Fruit fly (Drosophila melanogaster): Measurements from ENCODE around the gene CG6923.

CG6923 gene

DNA sequence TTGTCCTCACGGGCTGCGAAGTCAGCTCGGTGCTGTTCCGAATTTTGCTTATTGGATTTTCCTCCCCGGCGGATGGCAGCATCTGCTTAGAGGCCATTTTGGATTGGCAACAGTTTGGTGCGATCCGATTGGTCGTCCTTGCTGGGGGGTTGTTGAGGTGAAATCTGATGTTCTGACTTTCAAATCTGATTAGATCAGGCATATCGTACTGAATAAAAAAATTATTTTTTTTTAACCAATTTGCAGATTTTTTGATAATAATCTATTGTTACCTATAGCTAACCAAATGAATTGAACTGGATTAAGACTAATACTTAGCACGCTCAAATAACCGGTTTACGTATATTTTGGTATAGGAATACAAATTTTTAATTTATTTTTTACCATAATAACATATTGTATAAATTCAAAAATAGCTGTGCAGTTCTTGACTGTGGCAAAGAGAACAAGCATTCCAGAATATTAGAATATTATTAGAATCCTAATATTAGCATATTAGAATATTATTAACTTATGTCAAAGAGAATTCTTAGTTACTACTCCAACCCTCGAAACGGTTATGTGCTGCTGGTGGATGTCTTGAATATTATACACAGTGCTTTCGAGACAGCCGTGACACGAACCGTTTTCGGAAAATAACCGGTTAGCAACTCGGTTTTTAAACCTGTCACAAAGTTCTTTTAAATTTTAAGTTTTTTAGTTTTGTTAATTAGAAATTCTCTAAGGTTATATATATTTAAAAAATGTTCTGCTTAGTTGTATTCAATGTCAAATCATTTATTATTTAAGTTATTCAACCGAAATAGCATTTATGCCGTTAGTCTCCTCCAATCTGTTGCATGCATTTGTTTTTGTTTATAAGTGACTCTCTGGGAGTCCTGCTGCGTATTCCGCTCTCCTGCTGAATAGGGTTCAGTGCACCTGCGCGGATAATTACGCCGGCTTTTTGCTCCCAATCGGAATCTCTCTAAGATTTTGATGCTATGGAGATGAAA is 55.2 kb downstream of the CG6923 start, which contains the start of gene Fer3:
Fer3 (minus strand) TSS at position 1 of the 995 bp plus-strand sequence.
- no peak for TF ChIP-seq tj (GFP tag; optimal IDR thresholded peaks at IDR 0.05)
- TF ChIP-seq CG11617 (GFP tag; optimal IDR thresholded peaks at IDR 0.05): no peak
- no peak for TF ChIP-seq Hr96 (GFP tag; optimal IDR thresholded peaks at IDR 0.05)
- no peak for TF ChIP-seq ovo (GFP tag; optimal IDR thresholded peaks at IDR 0.05)
- no peak for TF ChIP-seq cic (GFP tag; optimal IDR thresholded peaks at IDR 0.05)
- TF ChIP-seq CG14711 (tag; optimal IDR thresholded peaks at IDR 0.05): no peak
- no peak for TF ChIP-seq Crg-1 (GFP tag; optimal IDR thresholded peaks at IDR 0.05)
- no peak for TF ChIP-seq toe (GFP tag; optimal IDR thresholded peaks at IDR 0.05)
- no peak for TF ChIP-seq CG5204 (GFP tag; optimal IDR thresholded peaks at IDR 0.05)
- TF ChIP-seq CG7045 (GFP tag; optimal IDR thresholded peaks at IDR 0.05): no peak
- no peak for TF ChIP-seq CG12768 (GFP tag; optimal IDR thresholded peaks at IDR 0.05)
- no peak for TF ChIP-seq CG7101 (tag; optimal IDR thresholded peaks at IDR 0.05)
- no peak for TF ChIP-seq pad (GFP tag; optimal IDR thresholded peaks at IDR 0.05)
